Worm (Caenorhabditis elegans) whole organism, L1 larva: Measurements from ENCODE around the gene F43C11.4.

ENCODE experiments used
- C04F5.9 ChIP-seq: sonication (generic microtip); optimal IDR thresholded peaks from 2 replicates; lab custom pipeline; 2016; ENCODE audit warnings: missing genetic modification characterization, missing compliant biosample characterization
- C16A3.4 ChIP-seq: fragments of 150-350 bp; optimal IDR thresholded peaks from 2 replicates; lab custom pipeline; 2014; ENCODE audit warnings: missing biosample characterization, missing genetic modification characterization
- C34B4.2 ChIP-seq: sonication (generic microtip); optimal IDR thresholded peaks from 2 replicates; lab custom pipeline; 2017; ENCODE audit warnings: mild to moderate bottlenecking, missing genetic modification characterization, missing compliant biosample characterization
- F16B12.6 ChIP-seq: fragments of 150-350 bp; optimal IDR thresholded peaks from 2 replicates; lab custom pipeline; 2014; ENCODE audit warnings: missing biosample characterization, missing genetic modification characterization
- aly-2 ChIP-seq: fragments of 150-350 bp; optimal IDR thresholded peaks from 2 replicates; lab custom pipeline; 2014; ENCODE audit warnings: missing biosample characterization, missing genetic modification characterization
- blmp-1 ChIP-seq: fragments of 150-350 bp; optimal IDR thresholded peaks from 2 replicates; lab custom pipeline; 2014; ENCODE audit warnings: missing biosample characterization, missing genetic modification characterization
- ceh-63 ChIP-seq: fragments of 200-800 bp; sonication (Bioruptor generic); optimal IDR thresholded peaks from 2 replicates; lab custom pipeline; 2018; ENCODE audit warnings: mild to moderate bottlenecking, missing genetic modification characterization, missing compliant biosample characterization
- ceh-88 ChIP-seq: fragments of 200-800 bp; sonication (Bioruptor generic); IDR thresholded peaks from 2 replicates; pipeline ENCODE4 v1.3.6; 2022; ENCODE audit warnings: missing genetic modification characterization, missing compliant biosample characterization
- ceh-90 ChIP-seq: sonication (generic microtip); optimal IDR thresholded peaks from 2 replicates; lab custom pipeline; 2016; ENCODE audit warnings: missing genetic modification characterization, missing compliant biosample characterization
- ces-1 ChIP-seq: fragments of 150-350 bp; optimal IDR thresholded peaks from 2 replicates; lab custom pipeline; 2014; ENCODE audit warnings: missing biosample characterization, missing genetic modification reagents, missing genetic modification characterization
- efl-3 ChIP-seq: fragments of 200-800 bp; sonication (Bioruptor generic); optimal IDR thresholded peaks from 2 replicates; lab custom pipeline; 2018; ENCODE audit warnings: mild to moderate bottlenecking, missing genetic modification characterization, missing compliant biosample characterization
- egl-27 ChIP-seq, 2 experiments: fragments of 150-350 bp in 1 of 2; sonication (generic microtip); optimal IDR thresholded peaks; 3 replicates each; lab custom pipeline; 2017 to 2018; ENCODE audit warnings: missing biosample characterization in 2 of 2, missing genetic modification characterization in 2 of 2, missing genetic modification reagents in 2 of 2
- elt-2 ChIP-seq: sonication (generic microtip); optimal IDR thresholded peaks from 2 replicates; lab custom pipeline; 2016; ENCODE audit warnings: missing genetic modification characterization, mild to moderate bottlenecking, inconsistent platforms, missing compliant biosample characterization, missing genetic modification reagents
- ets-5 ChIP-seq: fragments of 200-800 bp; sonication (Bioruptor generic); IDR thresholded peaks from 2 replicates; pipeline ENCODE4 v1.3.6; 2022; ENCODE audit warnings: missing genetic modification characterization, missing compliant biosample characterization
- fkh-8 ChIP-seq: sonication (generic microtip); optimal IDR thresholded peaks from 2 replicates; lab custom pipeline; 2016; ENCODE audit warnings: mild to moderate bottlenecking, missing genetic modification characterization, missing compliant biosample characterization
- fos-1 ChIP-seq: fragments of 150-350 bp; optimal IDR thresholded peaks from 2 replicates; lab custom pipeline; 2014; ENCODE audit warnings: missing biosample characterization, missing genetic modification characterization
- hlh-4 ChIP-seq: sonication (generic microtip); optimal IDR thresholded peaks from 2 replicates; lab custom pipeline; 2016; ENCODE audit warnings: mild to moderate bottlenecking, missing genetic modification characterization, missing compliant biosample characterization
- hpl-2 ChIP-seq: fragments of 150-350 bp; optimal IDR thresholded peaks from 2 replicates; lab custom pipeline; 2014; ENCODE audit warnings: missing biosample characterization, missing genetic modification reagents, missing genetic modification characterization
- isw-1 ChIP-seq: fragments of 200-800 bp; sonication (Bioruptor generic); IDR thresholded peaks from 2 replicates; pipeline ENCODE4 v1.3.6; 2022; ENCODE audit warnings: missing genetic modification characterization, missing compliant biosample characterization
- lin-14 ChIP-seq: fragments of 200-800 bp; sonication (Bioruptor generic); optimal IDR thresholded peaks from 2 replicates; lab custom pipeline; 2018; ENCODE audit warnings: mild to moderate bottlenecking, missing genetic modification characterization, moderate library complexity, missing compliant biosample characterization
- lin-15B ChIP-seq: fragments of 150-350 bp; sonication (generic microtip); optimal IDR thresholded peaks from 3 replicates; lab custom pipeline; 2014; ENCODE audit warnings: missing biosample characterization, missing genetic modification characterization
- lir-3 ChIP-seq: sonication (generic microtip); optimal IDR thresholded peaks from 2 replicates; lab custom pipeline; 2016; ENCODE audit warnings: mild to moderate bottlenecking, missing genetic modification characterization, moderate library complexity, missing compliant biosample characterization; ENCODE audit not compliant: poor library complexity
- mep-1 ChIP-seq: fragments of 150-350 bp; optimal IDR thresholded peaks from 2 replicates; lab custom pipeline; 2014; ENCODE audit warnings: missing biosample characterization, missing genetic modification characterization
- nhr-12 ChIP-seq: sonication (generic microtip); optimal IDR thresholded peaks from 2 replicates; lab custom pipeline; 2017; ENCODE audit warnings: missing biosample characterization, missing genetic modification characterization
- nhr-19 ChIP-seq: fragments of 200-800 bp; sonication (Bioruptor generic); conservative IDR thresholded peaks from 2 replicates; pipeline ENCODE4 v1.3.6; 2022; ENCODE audit warnings: missing genetic modification characterization, missing compliant biosample characterization
- nhr-71 ChIP-seq: sonication (generic microtip); optimal IDR thresholded peaks from 2 replicates; lab custom pipeline; 2016; ENCODE audit warnings: mild to moderate bottlenecking, missing genetic modification characterization, moderate library complexity, missing compliant biosample characterization
- nhr-77 ChIP-seq: fragments of 150-350 bp; optimal IDR thresholded peaks from 2 replicates; lab custom pipeline; 2014; ENCODE audit warnings: missing biosample characterization, missing genetic modification characterization
- pag-3 ChIP-seq: sonication (generic microtip); optimal IDR thresholded peaks from 2 replicates; lab custom pipeline; 2017; ENCODE audit warnings: missing genetic modification characterization, mild to moderate bottlenecking, missing compliant biosample characterization, antibody characterized with exemption, borderline replicate concordance; ENCODE audit not compliant: insufficient read depth
- pax-3 ChIP-seq: fragments of 200-800 bp; sonication (Bioruptor generic); optimal IDR thresholded peaks from 2 replicates; lab custom pipeline; 2018; ENCODE audit warnings: mild to moderate bottlenecking, missing genetic modification characterization, moderate library complexity, missing compliant biosample characterization
- rnt-1 ChIP-seq: sonication (generic microtip); optimal IDR thresholded peaks from 2 replicates; lab custom pipeline; 2016; ENCODE audit warnings: mild to moderate bottlenecking, missing genetic modification characterization, moderate library complexity, missing compliant biosample characterization
- skn-1 ChIP-seq: fragments of 150-350 bp; optimal IDR thresholded peaks from 2 replicates; lab custom pipeline; 2014; ENCODE audit warnings: missing biosample characterization, missing genetic modification characterization
- sox-4 ChIP-seq: sonication (generic microtip); optimal IDR thresholded peaks from 2 replicates; lab custom pipeline; 2016; ENCODE audit warnings: missing genetic modification characterization, missing compliant biosample characterization
- sptf-1 ChIP-seq: fragments of 150-350 bp; optimal IDR thresholded peaks from 2 replicates; lab custom pipeline; 2014; ENCODE audit warnings: missing biosample characterization, missing genetic modification characterization
- swsn-7 ChIP-seq: sonication (generic microtip); optimal IDR thresholded peaks from 2 replicates; lab custom pipeline; 2016; ENCODE audit warnings: missing genetic modification characterization, missing compliant biosample characterization
- tlp-1 ChIP-seq: fragments of 150-350 bp; optimal IDR thresholded peaks from 2 replicates; lab custom pipeline; 2014; ENCODE audit warnings: missing biosample characterization, missing genetic modification characterization
- unc-30 ChIP-seq: sonication (generic microtip); optimal IDR thresholded peaks from 2 replicates; lab custom pipeline; 2017; ENCODE audit warnings: missing biosample characterization, missing genetic modification characterization
- vab-15 ChIP-seq: sonication (generic microtip); optimal IDR thresholded peaks from 2 replicates; lab custom pipeline; 2017; ENCODE audit warnings: missing genotype, mild to moderate bottlenecking, missing genetic modification characterization, missing compliant biosample characterization
- zip-4 ChIP-seq: fragments of 200-800 bp; sonication (Bioruptor generic); optimal IDR thresholded peaks from 2 replicates; lab custom pipeline; 2018; ENCODE audit warnings: mild to moderate bottlenecking, missing genetic modification characterization, moderate library complexity, missing compliant biosample characterization
- ztf-11 ChIP-seq, 2 experiments: sonication (generic microtip); optimal IDR thresholded peaks; 2 replicates each; lab custom pipeline; 2016 to 2017; ENCODE audit warnings: missing genetic modification characterization in 2 of 2, missing biosample characterization in 1 of 2, missing compliant biosample characterization in 1 of 2

Gene F43C11.4

DNA sequence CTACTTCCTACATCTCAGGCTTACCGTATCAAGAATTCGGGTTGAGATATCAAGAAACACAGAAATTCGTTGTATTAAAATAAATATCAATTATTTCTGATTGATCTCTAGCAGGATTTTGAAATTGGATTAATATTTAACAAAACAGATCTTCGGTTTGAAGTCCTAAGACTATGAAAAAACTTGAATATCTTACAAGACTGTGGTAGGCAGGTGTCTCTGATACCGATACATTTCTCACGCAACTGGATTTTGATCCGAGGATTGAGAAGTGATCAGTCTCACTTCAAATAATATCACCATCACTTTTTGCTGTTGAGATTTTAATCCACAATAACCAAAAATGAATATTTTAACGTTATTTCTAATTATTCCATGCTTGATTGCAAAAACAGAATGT, at the start of gene F43C11.4:
Gene F43C11.4 (plus strand): TSS at position 301 of the 400 bp plus-strand sequence.
- TF ChIP-seq mep-1 (tag; lab: Kevin White, UChicago) (no peak), rnt-1 (tag; lab: Kevin White, UChicago) (no peak), sptf-1 (no peak), ceh-90 (tag; lab: Kevin White, UChicago) (no peak), unc-30 (tag; lab: Kevin White, UChicago) (no peak), pag-3 (no peak), elt-2 (no peak), fkh-8 (no peak), sox-4 (tag; lab: Kevin White, UChicago) (no peak), F16B12.6 (tag; lab: Kevin White, UChicago) (no peak), egl-27 (tag; optimal IDR thresholded peaks at IDR 0.05; lab: Kevin White, UChicago) (no peak), lin-14 (GFP tag; lab: Kevin White, UChicago) (no peak), lin-15B (tag; lab: Kevin White, UChicago) (no peak), vab-15 (tag; lab: Kevin White, UChicago) (no peak), C34B4.2 (no peak), tlp-1 (tag; lab: Kevin White, UChicago) (no peak), fos-1 (tag; lab: Kevin White, UChicago) (no peak), blmp-1 (no peak)

DNA sequence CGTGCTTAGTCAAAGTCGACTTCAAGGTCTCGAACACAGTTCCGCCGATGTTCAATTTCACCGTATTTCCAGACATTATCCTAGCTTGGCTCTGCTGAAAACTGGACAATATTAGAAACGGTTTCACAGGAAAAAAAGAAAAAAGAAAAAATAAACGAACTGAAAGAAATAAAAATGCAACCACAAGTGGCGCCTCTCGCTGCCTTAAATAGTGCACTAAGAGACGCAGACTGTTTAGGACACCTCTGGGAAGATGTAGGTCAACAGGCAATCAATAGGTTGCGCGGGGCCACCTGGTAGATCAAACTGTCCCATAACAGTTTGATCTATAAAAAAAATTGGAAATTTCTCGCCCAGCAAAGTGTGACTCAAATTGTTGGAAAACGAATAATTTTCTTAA, 48.0 kb upstream of the F43C11.4 start, which contains the start of gene B0281.4:
Gene B0281.4 (minus strand): TSS at position 101 of the 400 bp plus-strand sequence.
- TF ChIP-seq hpl-2 (GFP tag; lab: Kevin White, UChicago) (no peak), nhr-71 (no peak), hlh-4 (tag; lab: Kevin White, UChicago) (no peak), ztf-11 (tag; optimal IDR thresholded peaks at IDR 0.05; lab: Kevin White, UChicago) (no peak), swsn-7 (no peak), unc-30 (tag; lab: Kevin White, UChicago) (no peak), tlp-1 (tag; lab: Kevin White, UChicago) (no peak), nhr-12 (tag; lab: Kevin White, UChicago) (no peak), efl-3 (GFP tag; lab: Kevin White, UChicago) (no peak), F16B12.6 (tag; lab: Kevin White, UChicago) (no peak), lir-3 (tag; lab: Kevin White, UChicago) (no peak)

DNA sequence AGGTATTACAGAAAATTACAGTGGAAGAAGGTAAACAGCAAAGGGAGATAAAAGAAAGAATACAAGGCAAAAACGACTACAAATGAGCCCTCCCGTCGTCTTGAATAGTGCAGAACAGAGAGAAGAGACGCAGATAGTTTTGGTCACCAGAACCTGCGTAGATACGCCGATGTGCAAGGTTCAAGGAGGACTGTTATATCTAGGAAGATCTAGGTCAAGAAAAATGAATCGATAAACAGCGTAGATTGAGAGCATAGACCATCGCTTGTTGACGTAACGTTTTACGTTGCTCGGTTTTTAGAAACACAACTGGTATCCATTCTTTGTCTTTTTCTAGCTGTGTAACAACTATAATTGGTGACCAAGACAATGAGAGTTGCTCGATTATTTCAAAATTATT, 45.9 kb upstream of the F43C11.4 start, which contains the start of gene B0281.5:
Gene B0281.5 (minus strand): TSS at position 101 of the 400 bp plus-strand sequence.
- no peak for TF ChIP-seq nhr-77 (tag; lab: Kevin White, UChicago)
- TF ChIP-seq isw-1 (GFP tag; lab: Robert Waterston, UW) = no peak
- TF ChIP-seq fos-1 (tag; lab: Kevin White, UChicago) = no peak
- TF ChIP-seq ceh-63 (GFP tag; lab: Kevin White, UChicago) = no peak
- no peak for TF ChIP-seq pax-3 (tag; lab: Kevin White, UChicago)
- no peak for TF ChIP-seq skn-1
- no peak for TF ChIP-seq C16A3.4 (tag; lab: Kevin White, UChicago)
- TF ChIP-seq C04F5.9 (tag; lab: Kevin White, UChicago) = no peak
- TF ChIP-seq ets-5 (GFP tag; lab: Robert Waterston, UW) = no peak
- no peak for TF ChIP-seq aly-2 (tag; lab: Kevin White, UChicago)
- no peak for TF ChIP-seq egl-27 (tag; optimal IDR thresholded peaks at IDR 0.05; lab: Kevin White, UChicago)
- no peak for TF ChIP-seq nhr-19 (GFP tag; lab: Robert Waterston, UW)
- no peak for TF ChIP-seq tlp-1 (tag; lab: Kevin White, UChicago)
- TF ChIP-seq ceh-88 = no peak
- TF ChIP-seq zip-4 = no peak
- TF ChIP-seq lin-15B (tag; lab: Kevin White, UChicago) = no peak
- no peak for TF ChIP-seq ces-1
